Worm (Caenorhabditis elegans) whole organism, mixed stage, embryonic: Measurements from ENCODE around the gene dli-1.

ENCODE experiments used
- M03D4.4 ChIP-seq: sonication (generic microtip); optimal IDR thresholded peaks from 2 replicates; lab custom pipeline; 2017; ENCODE audit warnings: mild to moderate bottlenecking, missing genetic modification characterization, missing compliant biosample characterization
- bed-3 ChIP-seq: fragments of 200-800 bp; sonication (Bioruptor generic); optimal IDR thresholded peaks from 3 replicates; lab custom pipeline; 2018; ENCODE audit warnings: mild to moderate bottlenecking, missing genetic modification characterization, moderate library complexity, missing compliant biosample characterization
- blmp-1 ChIP-seq: fragments of 150-350 bp; optimal IDR thresholded peaks from 2 replicates; lab custom pipeline; 2014; ENCODE audit warnings: missing biosample characterization, missing genetic modification characterization
- ceh-39 ChIP-seq: fragments of 150-350 bp; optimal IDR thresholded peaks from 2 replicates; lab custom pipeline; 2014; ENCODE audit warnings: missing biosample characterization, missing genetic modification characterization
- ceh-43 ChIP-seq: fragments of 200-800 bp; sonication (Bioruptor generic); optimal IDR thresholded peaks from 2 replicates; lab custom pipeline; 2018; ENCODE audit warnings: mild to moderate bottlenecking, missing genetic modification characterization, moderate library complexity, missing compliant biosample characterization
- ceh-83 ChIP-seq: fragments of 200-800 bp; sonication (Bioruptor generic); optimal IDR thresholded peaks from 2 replicates; lab custom pipeline; 2018; ENCODE audit warnings: mild to moderate bottlenecking, missing genetic modification characterization, missing compliant biosample characterization
- cnd-1 ChIP-seq: fragments of 200-800 bp; sonication (Bioruptor generic); optimal IDR thresholded peaks from 2 replicates; lab custom pipeline; 2018; ENCODE audit warnings: mild to moderate bottlenecking, missing genetic modification characterization, missing compliant biosample characterization
- drap-1 ChIP-seq: fragments of 200-800 bp; sonication (Bioruptor generic); optimal IDR thresholded peaks from 3 replicates; lab custom pipeline; 2018; ENCODE audit warnings: mild to moderate bottlenecking, missing genetic modification characterization, missing compliant biosample characterization
- elt-1 ChIP-seq: sonication (generic microtip); optimal IDR thresholded peaks from 2 replicates; lab custom pipeline; 2017; ENCODE audit warnings: missing genetic modification characterization, mild to moderate bottlenecking, missing compliant biosample characterization, antibody characterized with exemption, moderate library complexity, borderline replicate concordance; ENCODE audit not compliant: insufficient read depth
- elt-3 ChIP-seq: fragments of 150-350 bp; optimal IDR thresholded peaks from 2 replicates; lab custom pipeline; 2014; ENCODE audit warnings: missing biosample characterization, missing genetic modification characterization
- ham-2 ChIP-seq: fragments of 200-800 bp; sonication (Bioruptor generic); optimal IDR thresholded peaks from 2 replicates; lab custom pipeline; 2018; ENCODE audit warnings: mild to moderate bottlenecking, missing genetic modification characterization, missing compliant biosample characterization
- hlh-1 ChIP-seq: fragments of 150-350 bp; optimal IDR thresholded peaks from 2 replicates; lab custom pipeline; 2014; ENCODE audit warnings: missing biosample characterization, missing genetic modification reagents, missing genetic modification characterization
- lin-13 ChIP-seq: fragments of 150-350 bp; optimal IDR thresholded peaks from 2 replicates; lab custom pipeline; 2014; ENCODE audit warnings: missing biosample characterization, missing genetic modification characterization
- lin-32 ChIP-seq: fragments of 200-800 bp; sonication (Bioruptor generic); optimal IDR thresholded peaks from 2 replicates; lab custom pipeline; 2018; ENCODE audit warnings: mild to moderate bottlenecking, missing genetic modification characterization, missing compliant biosample characterization
- lsy-2 ChIP-seq: fragments of 150-350 bp; optimal IDR thresholded peaks from 2 replicates; lab custom pipeline; 2014; ENCODE audit warnings: missing biosample characterization, missing genetic modification characterization
- mab-5 ChIP-seq: fragments of 150-350 bp; optimal IDR thresholded peaks from 2 replicates; lab custom pipeline; 2014; ENCODE audit warnings: missing biosample characterization, missing genetic modification characterization
- mls-2 ChIP-seq: sonication (generic microtip); optimal IDR thresholded peaks from 2 replicates; lab custom pipeline; 2016; ENCODE audit warnings: mild to moderate bottlenecking, missing genetic modification characterization, moderate library complexity, missing compliant biosample characterization
- nhr-12 ChIP-seq: fragments of 150-350 bp; optimal IDR thresholded peaks from 2 replicates; lab custom pipeline; 2014; ENCODE audit warnings: missing biosample characterization, missing genetic modification characterization
- nhr-2 ChIP-seq: fragments of 150-350 bp; optimal IDR thresholded peaks from 2 replicates; lab custom pipeline; 2014; ENCODE audit warnings: missing biosample characterization, missing genetic modification characterization
- nhr-237 ChIP-seq: fragments of 150-350 bp; optimal IDR thresholded peaks from 2 replicates; lab custom pipeline; 2014; ENCODE audit warnings: missing biosample characterization, missing genetic modification characterization
- nhr-28 ChIP-seq: fragments of 150-350 bp; optimal IDR thresholded peaks from 2 replicates; lab custom pipeline; 2014; ENCODE audit warnings: missing biosample characterization, missing genetic modification characterization
- nhr-76 ChIP-seq: sonication (generic microtip); optimal IDR thresholded peaks from 2 replicates; lab custom pipeline; 2017; ENCODE audit warnings: missing biosample characterization, missing genetic modification characterization
- pha-4 ChIP-seq: fragments of 150-350 bp; optimal IDR thresholded peaks from 2 replicates; lab custom pipeline; 2018; ENCODE audit warnings: missing biosample characterization, missing genetic modification reagents, missing genetic modification characterization
- sem-2 ChIP-seq: fragments of 200-800 bp; sonication (Bioruptor generic); optimal IDR thresholded peaks from 2 replicates; lab custom pipeline; 2018; ENCODE audit warnings: mild to moderate bottlenecking, missing genetic modification characterization, missing compliant biosample characterization
- snpc-4 ChIP-seq: fragments of 150-350 bp; optimal IDR thresholded peaks from 2 replicates; lab custom pipeline; 2014; ENCODE audit warnings: missing biosample characterization, missing genetic modification characterization
- sptf-1 ChIP-seq: sonication (generic microtip); optimal IDR thresholded peaks from 2 replicates; lab custom pipeline; 2017; ENCODE audit warnings: mild to moderate bottlenecking, missing genetic modification characterization, moderate library complexity, missing compliant biosample characterization
- tbx-8 ChIP-seq: fragments of 200-800 bp; sonication (Bioruptor generic); optimal IDR thresholded peaks from 2 replicates; lab custom pipeline; 2018; ENCODE audit warnings: mild to moderate bottlenecking, missing genetic modification characterization, moderate library complexity, missing compliant biosample characterization
- unc-120 ChIP-seq: sonication (generic microtip); optimal IDR thresholded peaks from 2 replicates; lab custom pipeline; 2017; ENCODE audit warnings: missing genetic modification characterization, missing compliant biosample characterization; ENCODE audit not compliant: poor library complexity, severe bottlenecking
- unc-39 ChIP-seq: fragments of 150-350 bp; optimal IDR thresholded peaks from 2 replicates; lab custom pipeline; 2014; ENCODE audit warnings: missing biosample characterization, missing genetic modification characterization
- unc-62 ChIP-seq: fragments of 150-350 bp; optimal IDR thresholded peaks from 2 replicates; lab custom pipeline; 2014; ENCODE audit warnings: missing biosample characterization, missing genetic modification reagents, missing genetic modification characterization
- zip-8 ChIP-seq: fragments of 150-350 bp; optimal IDR thresholded peaks from 2 replicates; lab custom pipeline; 2014; ENCODE audit warnings: missing biosample characterization, missing genetic modification characterization
- ztf-11 ChIP-seq: fragments of 150-350 bp; optimal IDR thresholded peaks from 2 replicates; lab custom pipeline; 2014; ENCODE audit warnings: missing biosample characterization, missing genetic modification characterization

Gene dli-1

ce11 chrIV:13112982-13113381 lies 14.4 kb upstream of the dli-1 start, which contains the start of gene best-2:
best-2 (minus strand) TSS chrIV:13113082.
- TF ChIP-seq drap-1, result no peak
- TF ChIP-seq sem-2 (GFP tag; lab: Kevin White, UChicago), result no peak
- TF ChIP-seq sptf-1, result no peak
- TF ChIP-seq snpc-4, result no peak
- TF ChIP-seq lin-13, result no peak
- no peak for TF ChIP-seq nhr-12 (tag; lab: Kevin White, UChicago)
- no peak for TF ChIP-seq zip-8
- no peak for TF ChIP-seq mab-5
- no peak for TF ChIP-seq mls-2 (tag; lab: Kevin White, UChicago)
- TF ChIP-seq lin-32 (GFP tag; lab: Kevin White, UChicago), result no peak
- no peak for TF ChIP-seq cnd-1 (tag; lab: Kevin White, UChicago)

ce11 chrIV:13110876-13111275 lies 12.3 kb upstream of the dli-1 start:
- TF ChIP-seq pha-4 (tag; lab: Kevin White, UChicago) (no peak), ham-2 (no peak), sem-2 (GFP tag; lab: Kevin White, UChicago) (no peak), ztf-11 (no peak), tbx-8 (GFP tag; lab: Kevin White, UChicago) (no peak), unc-39 (tag; lab: Kevin White, UChicago) (no peak), unc-62 (GFP tag; lab: Kevin White, UChicago) (no peak), bed-3 (GFP tag; lab: Kevin White, UChicago) (no peak), ceh-39 (tag; lab: Kevin White, UChicago) (no peak), ceh-43 (GFP tag; lab: Kevin White, UChicago) (no peak), unc-120 (tag; lab: Kevin White, UChicago) (no peak), sptf-1 (no peak), nhr-2 (no peak), lsy-2 (tag; lab: Kevin White, UChicago) (no peak), mab-5 (no peak)

ce11 chrIV:13109751-13110150 lies 11.2 kb upstream of the dli-1 start, which contains the start of gene best-1:
best-1 (minus strand) TSS chrIV:13109779.
- no peak for TF ChIP-seq lsy-2 (tag; lab: Kevin White, UChicago)
- no peak for TF ChIP-seq ceh-39 (tag; lab: Kevin White, UChicago)
- TF ChIP-seq drap-1, result no peak
- no peak for TF ChIP-seq bed-3 (GFP tag; lab: Kevin White, UChicago)
- no peak for TF ChIP-seq elt-1 (tag; lab: Kevin White, UChicago)
- no peak for TF ChIP-seq hlh-1
- no peak for TF ChIP-seq unc-62 (GFP tag; lab: Kevin White, UChicago)
- no peak for TF ChIP-seq sem-2 (GFP tag; lab: Kevin White, UChicago)
- no peak for TF ChIP-seq nhr-28 (tag; lab: Kevin White, UChicago)
- TF ChIP-seq zip-8, result no peak
- TF ChIP-seq mab-5, result no peak

DNA sequence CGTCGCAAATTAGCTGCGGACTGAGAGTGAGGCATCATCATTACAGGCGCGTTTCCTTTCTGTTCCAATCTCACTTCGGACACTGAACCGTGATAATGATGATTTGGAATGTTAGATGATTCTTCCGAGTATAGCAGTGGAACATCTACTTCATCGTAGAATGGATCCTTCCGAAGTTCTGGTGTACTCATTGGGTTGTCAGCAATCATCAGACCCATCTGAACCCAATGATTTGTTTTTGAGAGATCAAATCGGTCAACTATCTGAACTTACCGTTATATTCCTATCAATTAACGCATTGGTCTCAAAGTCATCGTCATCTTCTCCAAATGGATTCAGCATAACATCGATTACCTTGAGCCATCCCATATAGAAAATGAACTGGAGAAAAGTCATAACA lies 9.8 kb upstream of the dli-1 start:
- no peak for TF ChIP-seq pha-4 (tag; lab: Kevin White, UChicago)

DNA sequence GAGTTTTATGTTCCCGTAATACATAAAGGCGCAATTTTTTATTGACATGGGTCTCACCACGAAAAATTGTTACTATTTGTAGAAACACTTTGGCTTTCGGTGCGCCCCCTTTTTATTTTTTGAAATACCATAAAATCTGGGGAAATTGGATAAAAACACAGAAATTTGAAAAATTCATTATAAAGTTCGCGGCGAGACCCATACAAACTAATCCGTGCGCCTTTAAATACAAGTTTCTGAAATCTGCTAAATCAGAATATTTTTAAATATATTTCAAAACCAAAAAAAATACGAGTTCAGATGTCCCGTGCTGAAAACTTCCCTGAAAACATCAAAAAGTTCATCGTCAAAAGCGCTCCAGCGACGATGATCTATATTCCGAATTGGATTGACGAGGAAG lies 8.8 kb upstream of the dli-1 start, which contains the start of gene B0564.2:
Gene B0564.2, plus strand, starts transcription at position 301 of the 400 bp plus-strand sequence.
- TF ChIP-seq lin-13, result no peak
- no peak for TF ChIP-seq elt-1 (tag; lab: Kevin White, UChicago)
- no peak for TF ChIP-seq unc-120 (tag; lab: Kevin White, UChicago)
- no peak for TF ChIP-seq ham-2
- no peak for TF ChIP-seq zip-8
- no peak for TF ChIP-seq ceh-43 (GFP tag; lab: Kevin White, UChicago)
- no peak for TF ChIP-seq nhr-2
- no peak for TF ChIP-seq sptf-1
- TF ChIP-seq cnd-1 (tag; lab: Kevin White, UChicago), result no peak
- TF ChIP-seq ztf-11, result no peak
- no peak for TF ChIP-seq bed-3 (GFP tag; lab: Kevin White, UChicago)
- no peak for TF ChIP-seq nhr-76 (tag; lab: Kevin White, UChicago)
- TF ChIP-seq ceh-83 (GFP tag; lab: Kevin White, UChicago), result no peak
- TF ChIP-seq, all 35 proteins: peak for 0

ce11 chrIV:13104900-13105299 lies 6.3 kb upstream of the dli-1 start, which contains the start of gene rde-11:
rde-11 (plus strand) TSS chrIV:13105200.
- TF ChIP-seq elt-1 (tag; lab: Kevin White, UChicago), result no peak
- TF ChIP-seq pha-4 (tag; lab: Kevin White, UChicago), result no peak
- no peak for TF ChIP-seq M03D4.4 (tag; lab: Kevin White, UChicago)
- no peak for TF ChIP-seq unc-39 (tag; lab: Kevin White, UChicago)
- TF ChIP-seq hlh-1, result no peak
- no peak for TF ChIP-seq nhr-237 (tag; lab: Kevin White, UChicago)
- no peak for TF ChIP-seq ham-2
- TF ChIP-seq elt-3 (tag; lab: Kevin White, UChicago), result no peak
- TF ChIP-seq nhr-2, result no peak
- TF ChIP-seq tbx-8 (GFP tag; lab: Kevin White, UChicago), result no peak
- no peak for TF ChIP-seq snpc-4
- no peak for TF ChIP-seq ceh-83 (GFP tag; lab: Kevin White, UChicago)
- no peak for TF ChIP-seq ceh-43 (GFP tag; lab: Kevin White, UChicago)
- no peak for TF ChIP-seq unc-62 (GFP tag; lab: Kevin White, UChicago)
- no peak for TF ChIP-seq cnd-1 (tag; lab: Kevin White, UChicago)
- no peak for TF ChIP-seq lin-32 (GFP tag; lab: Kevin White, UChicago)
- no peak for TF ChIP-seq blmp-1
- TF ChIP-seq drap-1, result no peak
- TF ChIP-seq bed-3 (GFP tag; lab: Kevin White, UChicago), result no peak
- TF ChIP-seq, all 35 proteins: peak for 0
